Worm (Caenorhabditis elegans) whole organism, midembryonic: ENCODE measurements around the gene VZK822L.2.

Experiments
- ref-1 ChIP-seq: fragments of 200-800 bp; sonication (Bioruptor generic); conservative IDR thresholded peaks from 2 replicates; pipeline ENCODE4 v1.3.6; 2022; ENCODE audit warnings: missing genetic modification reagents, missing genetic modification characterization, missing compliant biosample characterization
- ztf-23 ChIP-seq: fragments of 200-800 bp; sonication (Bioruptor generic); IDR thresholded peaks from 2 replicates; pipeline ENCODE4 v1.3.6; 2022; ENCODE audit warnings: missing genetic modification reagents, missing genetic modification characterization, missing compliant biosample characterization

DNA sequence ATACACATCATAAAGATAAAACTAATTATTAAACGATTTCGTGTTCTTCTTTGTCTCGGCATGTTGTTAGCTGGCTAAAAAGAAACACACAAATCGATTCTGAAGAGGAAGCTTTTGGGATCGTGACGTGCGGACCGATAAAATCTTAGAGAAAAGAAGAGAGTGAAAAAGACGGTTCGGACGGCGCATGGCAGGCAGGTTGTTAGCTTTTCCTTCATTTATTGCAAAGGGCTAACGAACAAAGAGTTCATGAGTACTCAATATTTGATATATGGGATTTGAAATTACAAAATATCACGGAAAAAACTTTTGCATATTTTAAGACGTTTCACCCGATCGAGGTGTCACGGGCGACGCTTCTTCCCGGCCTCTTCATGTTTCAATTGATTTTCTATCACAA, 33.8 kb downstream of the VZK822L.2 start, which contains the start of gene ZK829.3:
- no peak for TF ChIP-seq ref-1 (GFP tag; lab: Robert Waterston, UW)
- TF ChIP-seq ztf-23, result no peak
